Worm (Caenorhabditis elegans) whole organism, late embryonic: ENCODE data around the gene spp-7.
A peak's percentile ranks its signal among the peaks of the same experiment; 100 is the strongest.

Experiments
- C08G9.2 ChIP-seq: sonication (generic microtip); optimal IDR thresholded peaks from 2 replicates; lab custom pipeline; 2016; ENCODE audit warnings: mild to moderate bottlenecking, missing genetic modification characterization, moderate library complexity, missing compliant biosample characterization
- F13H6.1 ChIP-seq: sonication (generic microtip); optimal IDR thresholded peaks from 2 replicates; lab custom pipeline; 2016; ENCODE audit warnings: missing genetic modification characterization, missing compliant biosample characterization
- Y22D7AL.16 ChIP-seq: sonication (generic microtip); optimal IDR thresholded peaks from 2 replicates; lab custom pipeline; 2016; ENCODE audit warnings: missing genetic modification characterization, missing compliant biosample characterization
- ceh-19 ChIP-seq: fragments of 200-800 bp; sonication (Bioruptor generic); optimal IDR thresholded peaks from 2 replicates; lab custom pipeline; 2018; ENCODE audit warnings: mild to moderate bottlenecking, missing genetic modification characterization, missing compliant biosample characterization
- ceh-22 ChIP-seq: sonication (generic microtip); optimal IDR thresholded peaks from 2 replicates; lab custom pipeline; 2017; ENCODE audit warnings: missing biosample characterization, missing genetic modification characterization
- ceh-24 ChIP-seq: sonication (generic microtip); optimal IDR thresholded peaks from 2 replicates; lab custom pipeline; 2016; ENCODE audit warnings: mild to moderate bottlenecking, missing genetic modification characterization, missing compliant biosample characterization
- ceh-30 ChIP-seq: fragments of 150-350 bp; optimal IDR thresholded peaks from 2 replicates; lab custom pipeline; 2014; ENCODE audit warnings: missing biosample characterization, missing genetic modification characterization
- ceh-34 ChIP-seq: sonication (generic microtip); optimal IDR thresholded peaks from 2 replicates; lab custom pipeline; 2016; ENCODE audit warnings: mild to moderate bottlenecking, missing genetic modification characterization, missing compliant biosample characterization
- ceh-48 ChIP-seq: sonication (generic microtip); optimal IDR thresholded peaks from 2 replicates; lab custom pipeline; 2016; ENCODE audit warnings: missing genetic modification characterization, inconsistent platforms, missing compliant biosample characterization
- ceh-6 ChIP-seq: fragments of 200-800 bp; sonication (Bioruptor generic); optimal IDR thresholded peaks from 2 replicates; lab custom pipeline; 2018; ENCODE audit warnings: mild to moderate bottlenecking, missing genetic modification characterization, missing compliant biosample characterization
- ceh-9 ChIP-seq: sonication (generic microtip); optimal IDR thresholded peaks from 2 replicates; lab custom pipeline; 2016; ENCODE audit warnings: mild to moderate bottlenecking, missing genetic modification characterization, inconsistent platforms, missing compliant biosample characterization
- che-1 ChIP-seq: sonication (generic microtip); optimal IDR thresholded peaks from 2 replicates; lab custom pipeline; 2016; ENCODE audit warnings: mild to moderate bottlenecking, missing genetic modification characterization, missing compliant biosample characterization
- dmd-4 ChIP-seq: sonication (generic microtip); optimal IDR thresholded peaks from 2 replicates; lab custom pipeline; 2016; ENCODE audit warnings: borderline replicate concordance, missing genetic modification characterization, missing compliant biosample characterization
- ets-4 ChIP-seq: sonication (generic microtip); optimal IDR thresholded peaks from 2 replicates; lab custom pipeline; 2016; ENCODE audit warnings: missing genetic modification characterization, missing compliant biosample characterization
- eyg-1 ChIP-seq: sonication (generic microtip); optimal IDR thresholded peaks from 2 replicates; lab custom pipeline; 2016; ENCODE audit warnings: missing genotype, missing genetic modification characterization, missing compliant biosample characterization
- fax-1 ChIP-seq: sonication (generic microtip); optimal IDR thresholded peaks from 2 replicates; lab custom pipeline; 2016; ENCODE audit warnings: missing genotype, missing genetic modification characterization, missing compliant biosample characterization
- fkh-10 ChIP-seq: fragments of 150-350 bp; optimal IDR thresholded peaks from 2 replicates; lab custom pipeline; 2014; ENCODE audit warnings: missing biosample characterization, missing genetic modification reagents, missing genetic modification characterization
- fkh-6 ChIP-seq: sonication (generic microtip); optimal IDR thresholded peaks from 2 replicates; lab custom pipeline; 2016; ENCODE audit warnings: missing genetic modification characterization, missing compliant biosample characterization
- gmeb-2 ChIP-seq: sonication (generic microtip); optimal IDR thresholded peaks from 2 replicates; lab custom pipeline; 2016; ENCODE audit warnings: missing genetic modification characterization, inconsistent platforms, missing compliant biosample characterization
- hlh-15 ChIP-seq: sonication (generic microtip); optimal IDR thresholded peaks from 2 replicates; lab custom pipeline; 2016; ENCODE audit warnings: missing genetic modification characterization, missing compliant biosample characterization
- hlh-30 ChIP-seq: sonication (generic microtip); optimal IDR thresholded peaks from 2 replicates; lab custom pipeline; 2017; ENCODE audit warnings: antibody characterized with exemption, missing genetic modification characterization, missing compliant biosample characterization; ENCODE audit not compliant: insufficient read depth
- lim-6 ChIP-seq: sonication (generic microtip); optimal IDR thresholded peaks from 2 replicates; lab custom pipeline; 2016; ENCODE audit warnings: missing genetic modification characterization, missing compliant biosample characterization
- lin-11 ChIP-seq: fragments of 200-800 bp; sonication (Bioruptor generic); optimal IDR thresholded peaks from 2 replicates; lab custom pipeline; 2018; ENCODE audit warnings: mild to moderate bottlenecking, missing genetic modification characterization, missing compliant biosample characterization
- madf-2 ChIP-seq: sonication (generic microtip); optimal IDR thresholded peaks from 2 replicates; lab custom pipeline; 2017; ENCODE audit warnings: missing genetic modification characterization, missing compliant biosample characterization
- mec-3 ChIP-seq: sonication (generic microtip); optimal IDR thresholded peaks from 2 replicates; lab custom pipeline; 2016; ENCODE audit warnings: borderline replicate concordance, missing genetic modification characterization, missing compliant biosample characterization
- nfya-1 ChIP-seq: sonication (generic microtip); optimal IDR thresholded peaks from 2 replicates; lab custom pipeline; 2017; ENCODE audit warnings: missing genetic modification characterization, mild to moderate bottlenecking, missing compliant biosample characterization, antibody characterized with exemption, moderate library complexity
- odd-2 ChIP-seq: sonication (generic microtip); optimal IDR thresholded peaks from 2 replicates; lab custom pipeline; 2017; ENCODE audit warnings: antibody characterized with exemption, mild to moderate bottlenecking, missing genetic modification characterization, missing compliant biosample characterization
- pax-1 ChIP-seq: fragments of 150-350 bp; optimal IDR thresholded peaks from 2 replicates; lab custom pipeline; 2014; ENCODE audit warnings: missing biosample characterization, missing genetic modification characterization
- pha-4 ChIP-seq: fragments of 150-350 bp; optimal IDR thresholded peaks from 2 replicates; lab custom pipeline; 2018; ENCODE audit warnings: missing biosample characterization, missing genetic modification reagents, missing genetic modification characterization
- pqm-1 ChIP-seq: sonication (generic microtip); optimal IDR thresholded peaks from 2 replicates; lab custom pipeline; 2016; ENCODE audit warnings: missing genetic modification characterization, missing compliant biosample characterization
- tbx-2 ChIP-seq: sonication (generic microtip); optimal IDR thresholded peaks from 2 replicates; lab custom pipeline; 2016; ENCODE audit warnings: missing genetic modification characterization, missing compliant biosample characterization
- tbx-7 ChIP-seq: sonication (generic microtip); optimal IDR thresholded peaks from 2 replicates; lab custom pipeline; 2016; ENCODE audit warnings: missing genotype, missing genetic modification characterization, missing compliant biosample characterization
- ttx-3 ChIP-seq: sonication (generic microtip); optimal IDR thresholded peaks from 2 replicates; lab custom pipeline; 2016; ENCODE audit warnings: missing genetic modification reagents, missing genetic modification characterization, missing compliant biosample characterization
- unc-3 ChIP-seq, 2 experiments: fragments of 200-800 bp in 1 of 2; sonication (Bioruptor generic) in 1 of 2; sonication (generic microtip) in 1 of 2; conservative IDR thresholded peaks in 1 of 2; optimal IDR thresholded peaks in 1 of 2; 2 replicates each; pipeline versions ENCODE4 v1.3.6 to Lab custom; 2016 to 2022; ENCODE audit warnings: missing compliant biosample characterization in 2 of 2, missing genetic modification characterization in 2 of 2, missing genetic modification reagents in 1 of 2
- zip-5 ChIP-seq: sonication (generic microtip); optimal IDR thresholded peaks from 2 replicates; lab custom pipeline; 2016; ENCODE audit warnings: missing genetic modification characterization, missing compliant biosample characterization
- ztf-16 ChIP-seq: sonication (generic microtip); optimal IDR thresholded peaks from 2 replicates; lab custom pipeline; 2017; ENCODE audit warnings: missing genetic modification characterization, missing compliant biosample characterization

The spp-7 gene

ce11 chrIV:5393566-5393965, 22.0 kb downstream of the spp-7 start:
- TF ChIP-seq mec-3 (tag; lab: Kevin White, UChicago) (no peak), lim-6 (tag; lab: Kevin White, UChicago) (no peak), ceh-34 (tag; lab: Kevin White, UChicago) (no peak), ets-4 (tag; lab: Kevin White, UChicago) (no peak), gmeb-2 (tag; lab: Kevin White, UChicago) (no peak), hlh-30 (tag; lab: Kevin White, UChicago) (no peak), ceh-9 (tag; lab: Kevin White, UChicago) (no peak), F13H6.1 (tag; lab: Kevin White, UChicago) (no peak), ttx-3 (no peak)

- TF ChIP-seq ztf-16 (tag; lab: Kevin White, UChicago) (no peak), dmd-4 (tag; lab: Kevin White, UChicago) (no peak), nfya-1 (tag; lab: Kevin White, UChicago) (no peak), che-1 (no peak), ceh-9 (tag; lab: Kevin White, UChicago) (no peak), pha-4 (tag; lab: Kevin White, UChicago) (no peak), ceh-24 (tag; lab: Kevin White, UChicago) (no peak), hlh-15 (tag; lab: Kevin White, UChicago) (no peak), eyg-1 (no peak), ets-4 (tag; lab: Kevin White, UChicago) (no peak), fax-1 (tag; lab: Kevin White, UChicago) (no peak), pqm-1 (tag; lab: Kevin White, UChicago) (no peak), tbx-7 (tag; lab: Kevin White, UChicago) (no peak), odd-2 (no peak), fkh-6 (no peak), ceh-19 (GFP tag; lab: Kevin White, UChicago) (no peak), lin-11 (tag; lab: Kevin White, UChicago) (no peak)
These were observed 24.0 kb downstream of the spp-7 start, which contains the start of the genes htp-1 and ZK616.5 for ce11 chrIV:5391507-5392057. TSS of gene htp-1 (minus strand) at chrIV:5391557. TSS of gene ZK616.5 (plus strand) at chrIV:5391929.

- TF ChIP-seq tbx-2 (tag; lab: Kevin White, UChicago) (no peak), ceh-22 (tag; lab: Kevin White, UChicago) (no peak), fkh-10 (no peak), C08G9.2 (tag; lab: Kevin White, UChicago) (no peak), unc-3 (GFP tag; conservative IDR thresholded peaks at IDR 0.05; lab: Robert Waterston, UW) (no peak), unc-3 (tag; optimal IDR thresholded peaks at IDR 0.05; lab: Kevin White, UChicago) (no peak), lim-6 (tag; lab: Kevin White, UChicago) (no peak), Y22D7AL.16 (no peak), ceh-19 (GFP tag; lab: Kevin White, UChicago) (no peak), ceh-48 (tag; lab: Kevin White, UChicago) (no peak), pha-4 (tag; lab: Kevin White, UChicago) (no peak), ceh-24 (tag; lab: Kevin White, UChicago) (no peak), ceh-30 (tag; lab: Kevin White, UChicago) (no peak), zip-5 (tag; lab: Kevin White, UChicago) (no peak)
These were observed 25.6 kb downstream of the spp-7 start for ce11 chrIV:5389951-5390350.

- peak; percentile 7 for TF ChIP-seq pax-1
- no peak for TF ChIP-seq madf-2 (tag; lab: Kevin White, UChicago)
- no peak for TF ChIP-seq ceh-6 (GFP tag; lab: Kevin White, UChicago)
- no peak for TF ChIP-seq ceh-30 (tag; lab: Kevin White, UChicago)
- TF ChIP-seq odd-2, result no peak
- TF ChIP-seq, all 69 proteins: peak for 1
These were observed 27.0 kb downstream of the spp-7 start, which contains the start of gene elo-6 for ce11 chrIV:5388477-5389065. TSS of gene elo-6 (minus strand) at chrIV:5388559.
